Fruit fly (Drosophila melanogaster) Kc167 (cell line): ENCODE results near the gene Ance.

Experiments used
- Myc ChIP-seq: fragments of >200 bp; optimal IDR thresholded peaks from 2 replicates; lab custom pipeline; 2017; ENCODE audit warnings: missing external identifiers
- insv ChIP-seq: fragments of >200 bp; optimal IDR thresholded peaks from 3 replicates; lab custom pipeline; 2018; ENCODE audit warnings: missing external identifiers
- psq ChIP-seq: fragments of >200 bp; optimal IDR thresholded peaks from 2 replicates; lab custom pipeline; 2017; ENCODE audit warnings: missing external identifiers
- ttk ChIP-seq: sonication (Bioruptor generic); optimal IDR thresholded peaks from 2 replicates; lab custom pipeline; 2017; ENCODE audit warnings: missing external identifiers

DNA sequence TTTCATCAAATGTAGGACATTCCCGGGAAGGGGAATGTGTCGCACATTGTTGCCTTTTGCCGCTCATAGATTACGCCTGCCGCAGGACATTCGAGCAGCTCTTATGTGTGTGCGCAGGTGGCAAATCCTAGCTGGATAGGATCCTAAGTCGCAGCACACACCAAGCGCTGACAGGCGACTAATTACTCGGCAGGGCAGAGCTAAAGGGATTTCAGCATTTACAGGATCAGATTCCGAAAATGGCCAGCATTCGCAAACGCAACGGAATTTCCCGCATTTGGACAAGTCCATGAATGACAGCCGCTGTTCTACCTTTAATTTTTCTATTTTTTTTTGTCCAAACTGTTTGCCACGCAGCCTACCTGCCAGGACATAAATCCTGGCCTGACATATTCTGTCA is 37.8 kb upstream of the Ance start:
- TF ChIP-seq insv (lab: Kevin White, UChicago) = no peak
- no peak for TF ChIP-seq ttk
- TF ChIP-seq psq (lab: Kevin White, UChicago) = no peak
- TF ChIP-seq Myc (lab: Kevin White, UChicago) = no peak
